Comparison of ENCODE assay signal across 4 worm cellular contexts in the genomic region with DNA sequence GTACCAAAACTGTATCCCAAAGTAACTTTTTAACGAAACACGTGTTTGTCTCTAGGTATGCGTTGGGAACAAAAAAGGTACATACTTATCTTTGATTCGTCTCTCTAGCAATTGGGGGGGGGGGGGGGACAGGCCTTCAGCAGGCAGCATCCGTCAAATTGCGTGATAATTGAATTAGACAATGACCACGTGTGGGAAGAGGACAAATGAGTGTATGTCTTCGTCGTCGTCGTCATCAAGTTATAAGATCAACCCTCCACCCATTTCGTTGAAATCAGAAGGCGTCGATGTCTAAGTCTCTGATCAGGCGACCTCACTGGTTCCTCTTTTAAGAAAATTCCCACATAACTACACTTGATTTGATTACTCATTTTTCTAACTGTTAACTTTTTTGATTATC.
TF ChIP-seq lines count a peak whose summit lies in the region.

A gene (plus strand): TSS at position 277 of the 400 bp plus-strand sequence.

TF ChIP-seq in whole organism, L1 larva, 84 proteins besides CTCF, POLR2A, EP300 and RAD21 (continued from another document):
- no peak for TF ChIP-seq egl-13 (tag; optimal IDR thresholded peaks at IDR 0.05; lab: Kevin White, UChicago)
- no peak for TF ChIP-seq mep-1 (tag; optimal IDR thresholded peaks at IDR 0.05; lab: Kevin White, UChicago)
- no peak for TF ChIP-seq ceh-63 (GFP tag; optimal IDR thresholded peaks at IDR 0.05; lab: Kevin White, UChicago)
- no peak for TF ChIP-seq ceh-88 (GFP tag; IDR thresholded peaks at IDR 0.05; lab: Robert Waterston, UW)
- TF ChIP-seq elt-2 (tag; optimal IDR thresholded peaks at IDR 0.05; lab: Kevin White, UChicago) = no peak
- TF ChIP-seq blmp-1 (tag; optimal IDR thresholded peaks at IDR 0.05; lab: Kevin White, UChicago) = no peak
- no peak for TF ChIP-seq lir-3 (tag; optimal IDR thresholded peaks at IDR 0.05; lab: Kevin White, UChicago; ENCODE audit: poor library complexity)
- no peak for TF ChIP-seq nhr-12 (tag; optimal IDR thresholded peaks at IDR 0.05; lab: Kevin White, UChicago)
- no peak for TF ChIP-seq nhr-237 (tag; optimal IDR thresholded peaks at IDR 0.05; lab: Kevin White, UChicago)
- TF ChIP-seq nhr-71 (tag; optimal IDR thresholded peaks at IDR 0.05; lab: Kevin White, UChicago) = peak; percentile 59

TF ChIP-seq in whole organism, L2 larva, 48 proteins besides CTCF, POLR2A, EP300 and RAD21 (continued from another document):
- no peak for TF ChIP-seq zag-1 (tag; optimal IDR thresholded peaks at IDR 0.05; lab: Kevin White, UChicago)
- peak; percentile 11 for TF ChIP-seq blmp-1 (tag; optimal IDR thresholded peaks at IDR 0.05; lab: Kevin White, UChicago; ENCODE audit: insufficient read depth)
- TF ChIP-seq mab-5 (tag; optimal IDR thresholded peaks at IDR 0.05; lab: Kevin White, UChicago) = no peak
- TF ChIP-seq ztf-11 (tag; optimal IDR thresholded peaks at IDR 0.05; lab: Kevin White, UChicago) = no peak
- no peak for TF ChIP-seq lin-13 (GFP tag; optimal IDR thresholded peaks at IDR 0.05; lab: Kevin White, UChicago)
- TF ChIP-seq ztf-1 (GFP tag; conservative IDR thresholded peaks at IDR 0.05; lab: Robert Waterston, UW) = no peak
- peak; percentile 58 for TF ChIP-seq nhr-25 (tag; optimal IDR thresholded peaks at IDR 0.05; lab: Kevin White, UChicago)

TF ChIP-seq in whole organism, L3 larva, 47 proteins besides CTCF, POLR2A, EP300 and RAD21 (continued from another document):
- TF ChIP-seq unc-62 (GFP tag; optimal IDR thresholded peaks at IDR 0.05; lab: Kevin White, UChicago) (no peak), ztf-11 (tag; optimal IDR thresholded peaks at IDR 0.05; lab: Kevin White, UChicago) (no peak), nhr-43 (tag; optimal IDR thresholded peaks at IDR 0.05; lab: Kevin White, UChicago; ENCODE audit: poor library complexity, severe bottlenecking) (peak; percentile 83), elt-1 (tag; optimal IDR thresholded peaks at IDR 0.05; lab: Kevin White, UChicago) (no peak), tbx-2 (tag; optimal IDR thresholded peaks at IDR 0.05; lab: Kevin White, UChicago) (no peak), pha-4 (tag; optimal IDR thresholded peaks at IDR 0.05; lab: Kevin White, UChicago) (no peak), nhr-76 (tag; optimal IDR thresholded peaks at IDR 0.05; lab: Kevin White, UChicago) (no peak)

TF ChIP-seq in whole organism, young adult, 124 proteins besides CTCF, POLR2A, EP300 and RAD21 (continued from another document):
- TF ChIP-seq somi-1 (GFP tag; optimal IDR thresholded peaks at IDR 0.05; lab: Kevin White, UChicago) = peak; percentile 91
